Worm (Caenorhabditis elegans): ENCODE data around the gene F35F10.7.

The F35F10.7 gene

ce11 chrV:3289267-3289666, 2.0 kb upstream of the F35F10.7 start, which contains the start of gene F35F10.6:
F35F10.6 (minus strand) TSS chrV:3289367.
- no peak for TF ChIP-seq aly-2 (tag; optimal IDR thresholded peaks at IDR 0.05)
- no peak for TF ChIP-seq grh-1 (GFP tag; IDR thresholded peaks at IDR 0.05)
- TF ChIP-seq lsy-2 (tag; optimal IDR thresholded peaks at IDR 0.05), result no peak
- no peak for TF ChIP-seq nhr-12 (tag; optimal IDR thresholded peaks at IDR 0.05)

- no peak for TF ChIP-seq unc-98 (GFP tag; IDR thresholded peaks at IDR 0.05)
- TF ChIP-seq lin-13 (GFP tag; optimal IDR thresholded peaks at IDR 0.05), result no peak
- TF ChIP-seq nhr-76 (tag; optimal IDR thresholded peaks at IDR 0.05), result no peak
- no peak for TF ChIP-seq nhr-77 (tag; optimal IDR thresholded peaks at IDR 0.05)
- no peak for TF ChIP-seq snpc-4 (tag; optimal IDR thresholded peaks at IDR 0.05)
- no peak for TF ChIP-seq unc-86 (tag; optimal IDR thresholded peaks at IDR 0.05)
- TF ChIP-seq pqm-1 (tag; optimal IDR thresholded peaks at IDR 0.05), result no peak
- TF ChIP-seq dpl-1 (GFP tag; optimal IDR thresholded peaks at IDR 0.05), result no peak
- TF ChIP-seq ama-1 (optimal IDR thresholded peaks at IDR 0.05), result no peak
- TF ChIP-seq fos-1 (tag; optimal IDR thresholded peaks at IDR 0.05), result no peak
- TF ChIP-seq egl-13 (tag; optimal IDR thresholded peaks at IDR 0.05), result no peak
- TF ChIP-seq irx-1 (tag; optimal IDR thresholded peaks at IDR 0.05), result no peak
- TF ChIP-seq nhr-20 (tag; optimal IDR thresholded peaks at IDR 0.05), result no peak
- TF ChIP-seq aly-2 (tag; optimal IDR thresholded peaks at IDR 0.05), result no peak
- no peak for TF ChIP-seq lin-14 (GFP tag; optimal IDR thresholded peaks at IDR 0.05)
These were observed 904 bp upstream of the F35F10.7 start for ce11 chrV:3288134-3288533.

ce11 chrV:3284629-3285028, 2.6 kb downstream of the F35F10.7 start, which contains the start of gene F35F10.5:
F35F10.5 (plus strand) TSS chrV:3284929.
- TF ChIP-seq ama-1 (optimal IDR thresholded peaks at IDR 0.05) (no peak), ceh-88 (GFP tag; IDR thresholded peaks at IDR 0.05) (no peak), nhr-77 (tag; optimal IDR thresholded peaks at IDR 0.05) (no peak), blmp-1 (tag; optimal IDR thresholded peaks at IDR 0.05) (no peak), lin-14 (GFP tag; optimal IDR thresholded peaks at IDR 0.05) (no peak), efl-1 (optimal IDR thresholded peaks at IDR 0.05) (no peak), efl-1 (GFP tag; optimal IDR thresholded peaks at IDR 0.05 in 1 of 2) (no peak), xbp-1 (tag; optimal IDR thresholded peaks at IDR 0.05) (no peak), C16A3.4 (tag; optimal IDR thresholded peaks at IDR 0.05) (no peak), lsy-2 (tag; optimal IDR thresholded peaks at IDR 0.05) (no peak), unc-30 (tag; optimal IDR thresholded peaks at IDR 0.05) (no peak), egl-13 (tag; optimal IDR thresholded peaks at IDR 0.05) (no peak), isw-1 (GFP tag; IDR thresholded peaks at IDR 0.05) (no peak), mab-9 (GFP tag; IDR thresholded peaks at IDR 0.05) (no peak)

- TF ChIP-seq aha-1 (tag; optimal IDR thresholded peaks at IDR 0.05) (no peak), snu-23 (GFP tag; optimal IDR thresholded peaks at IDR 0.05) (no peak), unc-98 (GFP tag; IDR thresholded peaks at IDR 0.05) (no peak), nhr-11 (tag; optimal IDR thresholded peaks at IDR 0.05) (no peak), C34B4.2 (tag; optimal IDR thresholded peaks at IDR 0.05) (no peak), C16A3.4 (tag; optimal IDR thresholded peaks at IDR 0.05) (no peak), sup-37 (GFP tag; optimal IDR thresholded peaks at IDR 0.05) (no peak), irx-1 (tag; optimal IDR thresholded peaks at IDR 0.05) (no peak)
These were observed 4.3 kb downstream of the F35F10.7 start, which contains the start of gene str-64 for ce11 chrV:3282957-3283356. str-64 (plus strand) TSS chrV:3283257.

- TF ChIP-seq aly-2 (tag; optimal IDR thresholded peaks at IDR 0.05), result no peak
- TF ChIP-seq rnt-1 (tag; optimal IDR thresholded peaks at IDR 0.05), result peak; percentile 16
These were observed 5.7 kb downstream of the F35F10.7 start, which contains the start of gene T28A11.25 for ce11 chrV:3281523-3281922. T28A11.25 (plus strand) TSS chrV:3281823.

ce11 chrV:3280009-3280408, 7.2 kb downstream of the F35F10.7 start, which contains the start of gene T28A11.2:
T28A11.2 (plus strand) TSS chrV:3280379.
- peak; percentile 14; the same call in 1 of the 2 replicates for TF ChIP-seq nhr-19 (GFP tag; conservative IDR thresholded peaks at IDR 0.05)
- no peak for TF ChIP-seq efl-3 (GFP tag; optimal IDR thresholded peaks at IDR 0.05)
- TF ChIP-seq rnt-1 (tag; optimal IDR thresholded peaks at IDR 0.05), result peak; percentile 44
- TF ChIP-seq efl-1 (optimal IDR thresholded peaks at IDR 0.05), result no peak
- peak in 1 of 2 experiments; percentile 53 for TF ChIP-seq efl-1 (GFP tag; optimal IDR thresholded peaks at IDR 0.05 in 1 of 2)
- peak; percentile 42 for TF ChIP-seq lin-14 (GFP tag; optimal IDR thresholded peaks at IDR 0.05)
- TF ChIP-seq nhr-71 (tag; optimal IDR thresholded peaks at IDR 0.05), result peak; percentile 56
- TF ChIP-seq lsy-2 (tag; optimal IDR thresholded peaks at IDR 0.05), result no peak

Measured in whole organism, L1 larva.